Worm (Caenorhabditis elegans) whole organism, early embryonic: Measurements from ENCODE around the gene cls-2.

Source experiments
- B0310.2 ChIP-seq: sonication (generic microtip); optimal IDR thresholded peaks from 2 replicates; lab custom pipeline; 2016; ENCODE audit warnings: mild to moderate bottlenecking, missing genetic modification characterization, missing compliant biosample characterization
- F13C5.2 ChIP-seq: sonication (generic microtip); optimal IDR thresholded peaks from 2 replicates; lab custom pipeline; 2017; ENCODE audit warnings: mild to moderate bottlenecking, missing genetic modification characterization, inconsistent platforms, missing compliant biosample characterization
- aly-1 ChIP-seq: sonication (generic microtip); optimal IDR thresholded peaks from 2 replicates; lab custom pipeline; 2016; ENCODE audit warnings: missing genetic modification characterization, missing compliant biosample characterization
- ama-1 ChIP-seq: fragments of 150-350 bp; optimal IDR thresholded peaks from 2 replicates; lab custom pipeline; 2014
- ceh-13 ChIP-seq: fragments of 200-800 bp; sonication (Bioruptor generic); optimal IDR thresholded peaks from 2 replicates; lab custom pipeline; 2018; ENCODE audit warnings: mild to moderate bottlenecking, missing genetic modification characterization, missing compliant biosample characterization
- ceh-36 ChIP-seq: sonication (generic microtip); optimal IDR thresholded peaks from 2 replicates; lab custom pipeline; 2016; ENCODE audit warnings: missing genetic modification characterization, inconsistent platforms, missing compliant biosample characterization
- ets-7 ChIP-seq: sonication (generic microtip); optimal IDR thresholded peaks from 2 replicates; lab custom pipeline; 2016; ENCODE audit warnings: missing genotype, missing genetic modification characterization, missing compliant biosample characterization
- flt-1 ChIP-seq: fragments of 200-800 bp; sonication (Bioruptor generic); IDR thresholded peaks from 2 replicates; pipeline ENCODE4 v1.3.6; 2022; ENCODE audit warnings: missing genetic modification characterization, missing compliant biosample characterization
- hmbx-1 ChIP-seq: sonication (generic microtip); optimal IDR thresholded peaks from 2 replicates; lab custom pipeline; 2016; ENCODE audit warnings: mild to moderate bottlenecking, missing genetic modification characterization, missing compliant biosample characterization
- hmg-4 ChIP-seq: fragments of 200-800 bp; sonication (Bioruptor generic); optimal IDR thresholded peaks from 2 replicates; lab custom pipeline; 2018; ENCODE audit warnings: mild to moderate bottlenecking, missing genetic modification characterization, missing compliant biosample characterization
- hnd-1 ChIP-seq: sonication (generic microtip); optimal IDR thresholded peaks from 2 replicates; lab custom pipeline; 2016; ENCODE audit warnings: missing genetic modification characterization, missing compliant biosample characterization
- pes-1 ChIP-seq: fragments of 200-800 bp; sonication (Bioruptor generic); IDR thresholded peaks from 2 replicates; pipeline ENCODE4 v1.3.6; 2022; ENCODE audit warnings: missing genetic modification reagents, missing genetic modification characterization, missing compliant biosample characterization
- scrt-1 ChIP-seq: fragments of 200-800 bp; sonication (Bioruptor generic); IDR thresholded peaks from 2 replicates; pipeline ENCODE4 v1.3.6; 2022; ENCODE audit warnings: missing genetic modification characterization, missing compliant biosample characterization
- sea-1 ChIP-seq: fragments of 200-800 bp; sonication (Bioruptor generic); conservative IDR thresholded peaks from 2 replicates; pipeline ENCODE4 v1.3.6; 2022; ENCODE audit warnings: missing genetic modification characterization, missing compliant biosample characterization
- tbx-11 ChIP-seq: fragments of 200-800 bp; sonication (Bioruptor generic); IDR thresholded peaks from 2 replicates; pipeline ENCODE4 v1.3.6; 2022; ENCODE audit warnings: missing genetic modification characterization, missing compliant biosample characterization
- tbx-37 ChIP-seq: fragments of 200-800 bp; sonication (Bioruptor generic); conservative IDR thresholded peaks from 2 replicates; pipeline ENCODE4 v1.3.6; 2022; ENCODE audit warnings: missing genetic modification reagents, missing genetic modification characterization, missing compliant biosample characterization
- tra-4 ChIP-seq: sonication (generic microtip); optimal IDR thresholded peaks from 2 replicates; lab custom pipeline; 2017; ENCODE audit warnings: missing genetic modification characterization, missing compliant biosample characterization

Gene cls-2

DNA sequence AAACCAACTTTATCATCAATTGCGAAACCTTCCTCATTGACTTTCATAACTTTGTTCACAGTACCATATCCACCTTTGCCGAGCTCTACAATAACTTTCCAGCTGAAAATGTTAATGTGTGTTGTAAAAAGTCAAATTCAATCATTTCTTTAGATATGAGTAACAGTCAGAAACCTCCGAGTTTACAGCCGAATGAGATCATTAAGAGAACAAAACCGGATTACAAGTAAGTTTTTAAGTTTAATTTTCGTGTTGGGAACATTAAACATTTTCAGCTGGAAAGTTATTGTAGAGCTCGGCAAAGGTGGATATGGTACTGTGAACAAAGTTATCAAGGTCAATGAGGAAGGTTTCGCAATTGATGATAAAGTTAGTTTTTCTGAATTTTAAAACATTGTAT lies 46.4 kb downstream of the cls-2 start, which contains the start of gene ZK507.1:
Gene ZK507.1 (minus strand): TSS at position 101 of the 400 bp plus-strand sequence.
- TF ChIP-seq F13C5.2 (tag; lab: Kevin White, UChicago) (no peak), tra-4 (no peak), tbx-37 (GFP tag; lab: Robert Waterston, UW) (no peak), ets-7 (tag; lab: Kevin White, UChicago) (no peak), aly-1 (no peak), ceh-36 (tag; lab: Kevin White, UChicago) (no peak)

ce11 chrIII:9103643-9104042 lies 48.8 kb downstream of the cls-2 start, which contains the start of gene dos-1:
TSS of gene dos-1 (plus strand) at chrIII:9103943.
- no peak for TF ChIP-seq tra-4
- TF ChIP-seq ceh-13: no peak
- no peak for TF ChIP-seq flt-1 (GFP tag; lab: Robert Waterston, UW)
- TF ChIP-seq pes-1 (GFP tag; lab: Robert Waterston, UW): no peak
- no peak for TF ChIP-seq sea-1 (GFP tag; lab: Robert Waterston, UW)

- TF ChIP-seq F13C5.2 (tag; lab: Kevin White, UChicago) (peak; percentile 18), hnd-1 (tag; lab: Kevin White, UChicago) (peak; percentile 77), ceh-36 (tag; lab: Kevin White, UChicago) (peak; percentile 74), B0310.2 (tag; lab: Kevin White, UChicago) (peak; percentile 73), hmbx-1 (peak; percentile 20), ama-1 (no peak), flt-1 (GFP tag; lab: Robert Waterston, UW) (peak; percentile 79), aly-1 (no peak), ceh-13 (peak; percentile 75), sea-1 (GFP tag; lab: Robert Waterston, UW) (0 out of 2 replicates have a peak, but pooled peaks have one; percentile 37), scrt-1 (GFP tag; lab: Robert Waterston, UW) (peak; percentile 87), hmg-4 (peak; percentile 80), tbx-37 (GFP tag; lab: Robert Waterston, UW) (peak; percentile 76), ets-7 (tag; lab: Kevin White, UChicago) (peak; percentile 27), pes-1 (GFP tag; lab: Robert Waterston, UW) (no peak), tra-4 (peak; percentile 37), tbx-11 (peak; percentile 77)
Observed at ce11 chrIII:9104060-9104459, 49.2 kb downstream of the cls-2 start.

ce11 chrIII:9105653-9106052 lies 50.8 kb downstream of the cls-2 start:
- no peak for TF ChIP-seq hmbx-1
- TF ChIP-seq tbx-37 (GFP tag; lab: Robert Waterston, UW): no peak
- no peak for TF ChIP-seq F13C5.2 (tag; lab: Kevin White, UChicago)
- no peak for TF ChIP-seq sea-1 (GFP tag; lab: Robert Waterston, UW)
